Worm (Caenorhabditis elegans): ENCODE measurements around the gene Y71H2AM.25.

ce11 chrIII:2756260-2756659 lies 46.0 kb upstream of the Y71H2AM.25 start, which contains the start of gene gldi-9:
- TF ChIP-seq rnt-1 (tag; optimal IDR thresholded peaks at IDR 0.05) (no peak), sox-4 (tag; optimal IDR thresholded peaks at IDR 0.05) (no peak)

Measured in whole organism, late embryonic.